Fruit fly (Drosophila melanogaster) Kc167 (cell line): ENCODE results near the gene CG31183.

Source experiments
- h ChIP-seq: fragments of >200 bp; optimal IDR thresholded peaks from 3 replicates; lab custom pipeline; 2018; ENCODE audit warnings: missing external identifiers
- insv ChIP-seq: fragments of >200 bp; optimal IDR thresholded peaks from 3 replicates; lab custom pipeline; 2018; ENCODE audit warnings: missing external identifiers

- no peak for TF ChIP-seq h (lab: Kevin White, UChicago)
- no peak for TF ChIP-seq insv (lab: Kevin White, UChicago)
These were observed 50.2 kb downstream of the CG31183 start, which contains the start of gene CG4576 for dm6 chr3R:15825521-15825920.
